Worm (Caenorhabditis elegans): ENCODE results near the gene sto-4.

The sto-4 gene

ce11 chrX:11605766-11606490 is 38.0 kb upstream of the sto-4 start:
- peak; percentile 81 for TF ChIP-seq nhr-12 (tag; optimal IDR thresholded peaks at IDR 0.05)
- TF ChIP-seq mep-1 (tag; optimal IDR thresholded peaks at IDR 0.05), result peak; percentile 97
- peak; percentile 99 for TF ChIP-seq tbx-8 (GFP tag; optimal IDR thresholded peaks at IDR 0.05)
- TF ChIP-seq ceh-43 (GFP tag; optimal IDR thresholded peaks at IDR 0.05), result peak; percentile 97
- TF ChIP-seq unc-120 (tag; optimal IDR thresholded peaks at IDR 0.05; ENCODE audit: poor library complexity, severe bottlenecking), result peak; percentile 100
- peak; percentile 98 for TF ChIP-seq M03D4.4 (tag; optimal IDR thresholded peaks at IDR 0.05)
- TF ChIP-seq ztf-11 (tag; optimal IDR thresholded peaks at IDR 0.05), result peak; percentile 94
- peak; percentile 86 for TF ChIP-seq lsy-2 (tag; optimal IDR thresholded peaks at IDR 0.05)
- TF ChIP-seq zip-8 (tag; optimal IDR thresholded peaks at IDR 0.05), result no peak
- peak; percentile 98 for TF ChIP-seq nhr-237 (tag; optimal IDR thresholded peaks at IDR 0.05)
- TF ChIP-seq unc-39 (tag; optimal IDR thresholded peaks at IDR 0.05), result peak; percentile 95
- TF ChIP-seq pha-4 (tag; optimal IDR thresholded peaks at IDR 0.05), result peak; percentile 80
- TF ChIP-seq ham-2 (GFP tag; optimal IDR thresholded peaks at IDR 0.05), result peak; percentile 97
- TF ChIP-seq ceh-39 (tag; optimal IDR thresholded peaks at IDR 0.05), result peak; percentile 87
- peak; percentile 11 for TF ChIP-seq elt-1 (tag; optimal IDR thresholded peaks at IDR 0.05; ENCODE audit: borderline replicate concordance, insufficient read depth)
- TF ChIP-seq nhr-28 (tag; optimal IDR thresholded peaks at IDR 0.05), result peak; percentile 76
- TF ChIP-seq ces-1 (GFP tag; optimal IDR thresholded peaks at IDR 0.05), result peak; percentile 82
- TF ChIP-seq flh-1 (GFP tag; optimal IDR thresholded peaks at IDR 0.05), result peak; percentile 95
- peak; percentile 83 for TF ChIP-seq sem-2 (GFP tag; optimal IDR thresholded peaks at IDR 0.05)
- TF ChIP-seq mls-2 (tag; optimal IDR thresholded peaks at IDR 0.05), result peak; percentile 99
- no peak for TF ChIP-seq mab-5 (tag; optimal IDR thresholded peaks at IDR 0.05)
- TF ChIP-seq snpc-4 (tag; optimal IDR thresholded peaks at IDR 0.05), result no peak
- peak; percentile 97 for TF ChIP-seq ceh-83 (GFP tag; optimal IDR thresholded peaks at IDR 0.05)
- peak; percentile 72 for TF ChIP-seq hlh-1 (tag; optimal IDR thresholded peaks at IDR 0.05)
- TF ChIP-seq nhr-76 (tag; optimal IDR thresholded peaks at IDR 0.05), result no peak
- TF ChIP-seq unc-62 (GFP tag; optimal IDR thresholded peaks at IDR 0.05), result peak; percentile 96
- peak; percentile 89 for TF ChIP-seq blmp-1 (tag; optimal IDR thresholded peaks at IDR 0.05)
- TF ChIP-seq drap-1 (GFP tag; optimal IDR thresholded peaks at IDR 0.05), result peak; percentile 95
- TF ChIP-seq lin-13 (tag; optimal IDR thresholded peaks at IDR 0.05), result peak; percentile 97
- peak; percentile 59 for TF ChIP-seq nhr-2 (tag; optimal IDR thresholded peaks at IDR 0.05)
- peak; percentile 84 for TF ChIP-seq elt-3 (tag; optimal IDR thresholded peaks at IDR 0.05)
- TF ChIP-seq cnd-1 (tag; optimal IDR thresholded peaks at IDR 0.05), result peak; percentile 97
- TF ChIP-seq sptf-1 (tag; optimal IDR thresholded peaks at IDR 0.05), result peak; percentile 99
- TF ChIP-seq lin-32 (GFP tag; optimal IDR thresholded peaks at IDR 0.05), result peak; percentile 83
- peak; percentile 96 for TF ChIP-seq bed-3 (GFP tag; optimal IDR thresholded peaks at IDR 0.05)

- TF ChIP-seq hlh-1 (tag; optimal IDR thresholded peaks at IDR 0.05), result peak; percentile 30
- TF ChIP-seq ham-2 (GFP tag; optimal IDR thresholded peaks at IDR 0.05), result no peak
- no peak for TF ChIP-seq ces-1 (GFP tag; optimal IDR thresholded peaks at IDR 0.05)
- no peak for TF ChIP-seq elt-3 (tag; optimal IDR thresholded peaks at IDR 0.05)
- peak; percentile 55 for TF ChIP-seq elt-1 (tag; optimal IDR thresholded peaks at IDR 0.05; ENCODE audit: borderline replicate concordance, insufficient read depth)
- TF ChIP-seq sem-2 (GFP tag; optimal IDR thresholded peaks at IDR 0.05), result no peak
- no peak for TF ChIP-seq nhr-2 (tag; optimal IDR thresholded peaks at IDR 0.05)
- peak; percentile 33 for TF ChIP-seq unc-62 (GFP tag; optimal IDR thresholded peaks at IDR 0.05)
- TF ChIP-seq tbx-8 (GFP tag; optimal IDR thresholded peaks at IDR 0.05), result no peak
- TF ChIP-seq sptf-1 (tag; optimal IDR thresholded peaks at IDR 0.05), result no peak
- no peak for TF ChIP-seq blmp-1 (tag; optimal IDR thresholded peaks at IDR 0.05)
- TF ChIP-seq ceh-83 (GFP tag; optimal IDR thresholded peaks at IDR 0.05), result no peak
- TF ChIP-seq bed-3 (GFP tag; optimal IDR thresholded peaks at IDR 0.05), result no peak
- no peak for TF ChIP-seq lsy-2 (tag; optimal IDR thresholded peaks at IDR 0.05)
- no peak for TF ChIP-seq flh-1 (GFP tag; optimal IDR thresholded peaks at IDR 0.05)
- TF ChIP-seq mab-5 (tag; optimal IDR thresholded peaks at IDR 0.05), result no peak
- no peak for TF ChIP-seq snpc-4 (tag; optimal IDR thresholded peaks at IDR 0.05)
- no peak for TF ChIP-seq nhr-12 (tag; optimal IDR thresholded peaks at IDR 0.05)
- peak; percentile 52 for TF ChIP-seq unc-120 (tag; optimal IDR thresholded peaks at IDR 0.05; ENCODE audit: poor library complexity, severe bottlenecking)
- TF ChIP-seq pha-4 (tag; optimal IDR thresholded peaks at IDR 0.05), result no peak
- TF ChIP-seq M03D4.4 (tag; optimal IDR thresholded peaks at IDR 0.05), result peak; percentile 19
- TF ChIP-seq ceh-39 (tag; optimal IDR thresholded peaks at IDR 0.05), result no peak
- TF ChIP-seq lin-13 (tag; optimal IDR thresholded peaks at IDR 0.05), result no peak
- TF ChIP-seq drap-1 (GFP tag; optimal IDR thresholded peaks at IDR 0.05), result no peak
- TF ChIP-seq ceh-43 (GFP tag; optimal IDR thresholded peaks at IDR 0.05), result no peak
Observed at ce11 chrX:11606815-11607499, 37.0 kb upstream of the sto-4 start.
